Fruit fly (Drosophila melanogaster) whole organism, wandering third instar larva: Measurements from ENCODE around the gene ATPsynGL.

Experiments
- CG32264 ChIP-seq: fragments of 200-800 bp; sonication (Bioruptor generic); optimal IDR thresholded peaks from 2 replicates; lab custom pipeline; 2016; ENCODE audit warnings: missing biosample characterization, missing genetic modification characterization
- CG9705 ChIP-seq: fragments of 200-800 bp; sonication (Bioruptor generic); optimal IDR thresholded peaks from 2 replicates; lab custom pipeline; 2018; ENCODE audit warnings: missing biosample characterization, mild to moderate bottlenecking, missing genetic modification characterization
- Dfd ChIP-seq: fragments of >200 bp; optimal IDR thresholded peaks from 2 replicates; lab custom pipeline; 2017; ENCODE audit warnings: missing biosample characterization, missing genetic modification characterization
- Dif ChIP-seq: fragments of 200-275, 200-300 bp; sonication (Bioruptor generic); optimal IDR thresholded peaks from 2 replicates; lab custom pipeline; 2018; ENCODE audit warnings: missing biosample characterization, missing genetic modification characterization; ENCODE audit not compliant: partially characterized antibody
- GATAd ChIP-seq: sonication (Bioruptor generic); optimal IDR thresholded peaks from 2 replicates; lab custom pipeline; 2016; ENCODE audit warnings: missing biosample characterization, missing genetic modification characterization
- HLH106 ChIP-seq: fragments of 200-800 bp; optimal IDR thresholded peaks from 3 replicates; lab custom pipeline; 2019; ENCODE audit warnings: missing biosample characterization, mild to moderate bottlenecking, missing genetic modification characterization, moderate library complexity
- Hr78 ChIP-seq: fragments of >200 bp; optimal IDR thresholded peaks from 2 replicates; lab custom pipeline; 2017; ENCODE audit warnings: missing biosample characterization, missing genetic modification characterization
- Hr83 ChIP-seq: fragments of 200-300 bp; sonication (Bioruptor generic); optimal IDR thresholded peaks from 2 replicates; lab custom pipeline; 2016; ENCODE audit warnings: missing biosample characterization, mild to moderate bottlenecking, missing genetic modification characterization, moderate library complexity; ENCODE audit not compliant: poor library complexity, severe bottlenecking
- Mio ChIP-seq: sonication (Bioruptor generic); optimal IDR thresholded peaks from 2 replicates; lab custom pipeline; 2016; ENCODE audit warnings: missing biosample characterization, missing genetic modification characterization
- Myc ChIP-seq: fragments of >200 bp; optimal IDR thresholded peaks from 2 replicates; lab custom pipeline; 2017
- N ChIP-seq: fragments of >200 bp; optimal IDR thresholded peaks from 2 replicates; lab custom pipeline; 2018; ENCODE audit warnings: missing biosample characterization, missing external identifiers, missing genetic modification characterization
- OdsH ChIP-seq: fragments of 200-800 bp; sonication (Bioruptor generic); optimal IDR thresholded peaks from 2 replicates; lab custom pipeline; 2016; ENCODE audit warnings: missing biosample characterization, mild to moderate bottlenecking, missing genetic modification characterization
- Rel ChIP-seq, 2 experiments: fragments of 200-800 bp; sonication (Bioruptor generic) in 1 of 2; optimal IDR thresholded peaks; 2 replicates in 1 of 2; 3 replicates in 1 of 2; lab custom pipeline; 2016 to 2019; ENCODE audit warnings: mild to moderate bottlenecking in 2 of 2, missing biosample characterization in 2 of 2, missing genetic modification characterization in 2 of 2, moderate library complexity in 1 of 2
- Vsx2 ChIP-seq: fragments of 200-300, 225-300 bp; sonication (Bioruptor generic); optimal IDR thresholded peaks from 2 replicates; lab custom pipeline; 2018; ENCODE audit warnings: missing biosample characterization, missing genetic modification characterization; ENCODE audit not compliant: partially characterized antibody
- br ChIP-seq: fragments of 200-800 bp; sonication (Bioruptor generic); optimal IDR thresholded peaks from 2 replicates; lab custom pipeline; 2016; ENCODE audit warnings: missing biosample characterization, missing genetic modification characterization
- dl ChIP-seq, 2 experiments: fragments of 175-275, 200-275 bp in 1 of 2; fragments of 200-275 bp in 1 of 2; sonication (Bioruptor generic); optimal IDR thresholded peaks; lab custom pipeline; 2018; ENCODE audit warnings: mild to moderate bottlenecking in 2 of 2, missing biosample characterization in 2 of 2, missing genetic modification characterization in 2 of 2, moderate library complexity in 2 of 2; ENCODE audit not compliant: partially characterized antibody in 2 of 2, insufficient read depth in 1 of 2
- dmrt93B ChIP-seq: fragments of 200-800 bp; sonication (Bioruptor generic); optimal IDR thresholded peaks from 2 replicates; lab custom pipeline; 2018; ENCODE audit warnings: missing biosample characterization, mild to moderate bottlenecking, missing genetic modification characterization
- dsf ChIP-seq: sonication (Bioruptor generic); optimal IDR thresholded peaks from 2 replicates; lab custom pipeline; 2016; ENCODE audit warnings: missing biosample characterization, missing genetic modification characterization, borderline replicate concordance
- ey ChIP-seq: fragments of 200-800 bp; sonication (Bioruptor generic); optimal IDR thresholded peaks from 2 replicates; lab custom pipeline; 2016; ENCODE audit warnings: missing biosample characterization, missing genetic modification characterization
- foxo ChIP-seq, 2 experiments: fragments of 200-800 bp; sonication (Bioruptor generic); optimal IDR thresholded peaks; 2 replicates in 1 of 2; 3 replicates in 1 of 2; lab custom pipeline; 2016 to 2017; ENCODE audit warnings: missing biosample characterization in 2 of 2, missing genetic modification characterization in 2 of 2
- fru ChIP-seq: fragments of 200-800 bp; sonication (Bioruptor generic); optimal IDR thresholded peaks from 3 replicates; lab custom pipeline; 2016; ENCODE audit warnings: missing biosample characterization, mild to moderate bottlenecking, missing genetic modification characterization
- h ChIP-seq: fragments of 200-800 bp; sonication (Bioruptor generic); optimal IDR thresholded peaks from 3 replicates; lab custom pipeline; 2016; ENCODE audit warnings: missing biosample characterization, mild to moderate bottlenecking, missing genetic modification characterization
- lola ChIP-seq: fragments of >200 bp; optimal IDR thresholded peaks from 2 replicates; lab custom pipeline; 2017; ENCODE audit warnings: missing biosample characterization, missing genetic modification characterization
- pan ChIP-seq: fragments of >200 bp; optimal IDR thresholded peaks from 2 replicates; lab custom pipeline; 2017
- psq ChIP-seq: fragments of 200-800 bp; sonication (Bioruptor generic); optimal IDR thresholded peaks from 3 replicates; lab custom pipeline; 2017; ENCODE audit warnings: missing biosample characterization, mild to moderate bottlenecking, missing genetic modification characterization, moderate library complexity
- rgr ChIP-seq: fragments of 200-800 bp; sonication (Bioruptor generic); optimal IDR thresholded peaks from 3 replicates; lab custom pipeline; 2016; ENCODE audit warnings: missing biosample characterization, mild to moderate bottlenecking, missing genetic modification characterization
- sage ChIP-seq: fragments of 200-800 bp; sonication (Bioruptor generic); optimal IDR thresholded peaks from 2 replicates; lab custom pipeline; 2016; ENCODE audit warnings: missing biosample characterization, mild to moderate bottlenecking, missing genetic modification characterization
- sv ChIP-seq: fragments of 200-800 bp; sonication (Bioruptor generic); optimal IDR thresholded peaks from 3 replicates; lab custom pipeline; 2016; ENCODE audit warnings: missing biosample characterization, missing genetic modification characterization
- tai ChIP-seq: sonication (Bioruptor generic); optimal IDR thresholded peaks from 2 replicates; lab custom pipeline; 2016; ENCODE audit warnings: missing biosample characterization, missing genetic modification characterization
- usp ChIP-seq: fragments of >200 bp; optimal IDR thresholded peaks from 2 replicates; lab custom pipeline; 2017; ENCODE audit warnings: missing biosample characterization, missing genetic modification characterization
- woc ChIP-seq: sonication (Bioruptor generic); optimal IDR thresholded peaks from 2 replicates; lab custom pipeline; 2016; ENCODE audit warnings: missing biosample characterization, mild to moderate bottlenecking, missing genetic modification characterization

ATPsynGL gene

dm6 chr2L:7719387-7719786 is 27.7 kb upstream of the ATPsynGL start, which contains the start of gene CG13793:
CG13793 (minus strand) TSS chr2L:7719487.
- no peak for TF ChIP-seq sv
- no peak for TF ChIP-seq HLH106 (tag; lab: Kevin White, UChicago)
- TF ChIP-seq rgr: no peak
- no peak for TF ChIP-seq tai (GFP tag; lab: Kevin White, UChicago)
- TF ChIP-seq dl (GFP tag; optimal IDR thresholded peaks at IDR 0.05; lab: Kevin White, UChicago; ENCODE audit: insufficient read depth in 1 of 2, partially characterized antibody in 2 of 2): no peak
- TF ChIP-seq Dfd (GFP tag; lab: Kevin White, UChicago): no peak
- TF ChIP-seq dsf (GFP tag; lab: Kevin White, UChicago): no peak
- TF ChIP-seq OdsH: no peak
- TF ChIP-seq GATAd (GFP tag; lab: Kevin White, UChicago): no peak
- TF ChIP-seq Rel (GFP tag; optimal IDR thresholded peaks at IDR 0.05; lab: Kevin White, UChicago): no peak
- no peak for TF ChIP-seq Rel (tag; optimal IDR thresholded peaks at IDR 0.05; lab: Kevin White, UChicago)
- TF ChIP-seq ey (GFP tag; lab: Kevin White, UChicago): no peak

dm6 chr2L:7722102-7722501 is 25.0 kb upstream of the ATPsynGL start:
- TF ChIP-seq Dfd (GFP tag; lab: Kevin White, UChicago) (peak; percentile 69), psq (GFP tag; lab: Kevin White, UChicago) (no peak)
- TF ChIP-seq, all 38 proteins: peak for 1

DNA sequence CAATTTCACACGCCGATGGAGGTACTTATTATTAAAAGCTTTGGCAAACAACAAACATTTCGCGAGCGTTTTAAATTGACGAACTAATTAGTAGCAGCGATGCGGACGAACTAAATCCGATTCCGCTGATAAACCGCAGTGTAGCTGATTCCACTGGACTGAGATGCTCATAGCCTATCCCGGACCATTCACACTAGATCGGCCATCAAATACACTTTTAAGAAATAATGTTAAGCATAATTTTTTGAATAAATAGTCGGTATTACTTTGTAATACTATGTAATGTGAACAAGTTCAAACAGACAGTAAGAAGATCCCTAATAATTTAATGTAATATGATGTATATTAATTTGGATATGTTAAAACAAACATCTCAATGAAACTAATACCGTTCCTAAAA is 24.4 kb upstream of the ATPsynGL start, which contains the start of gene CG13794:
Gene CG13794, minus strand, starts transcription at position 101 of the 400 bp plus-strand sequence.
- TF ChIP-seq N (GFP tag; lab: Kevin White, UChicago): no peak
- TF ChIP-seq Hr83 (GFP tag; lab: Kevin White, UChicago): no peak
- TF ChIP-seq usp (GFP tag; lab: Kevin White, UChicago): no peak
- TF ChIP-seq fru (GFP tag; lab: Kevin White, UChicago): no peak
- TF ChIP-seq CG32264: no peak
- TF ChIP-seq CG9705 (GFP tag; lab: Kevin White, UChicago): no peak
- TF ChIP-seq dmrt93B (GFP tag; lab: Kevin White, UChicago): no peak
- TF ChIP-seq lola (GFP tag; lab: Kevin White, UChicago): no peak
- no peak for TF ChIP-seq Myc (lab: Kevin White, UChicago)
- no peak for TF ChIP-seq Mio
- no peak for TF ChIP-seq h (GFP tag; lab: Kevin White, UChicago)
- no peak for TF ChIP-seq pan
- TF ChIP-seq Vsx2 (GFP tag; lab: Kevin White, UChicago): no peak
- no peak for TF ChIP-seq ey (GFP tag; lab: Kevin White, UChicago)
- TF ChIP-seq Hr78 (GFP tag; lab: Kevin White, UChicago): no peak
- TF ChIP-seq OdsH: no peak
- TF ChIP-seq Dif (GFP tag; lab: Kevin White, UChicago): no peak
- TF ChIP-seq woc: no peak
- no peak for TF ChIP-seq dsf (GFP tag; lab: Kevin White, UChicago)
- TF ChIP-seq Rel (GFP tag; optimal IDR thresholded peaks at IDR 0.05; lab: Kevin White, UChicago): no peak
- no peak for TF ChIP-seq Rel (tag; optimal IDR thresholded peaks at IDR 0.05; lab: Kevin White, UChicago)
- TF ChIP-seq, all 38 proteins: peak for 0

dm6 chr2L:7726268-7726997 is 20.6 kb upstream of the ATPsynGL start, which contains the start of gene CG13795:
CG13795 (minus strand) TSS chr2L:7726298.
- no peak for TF ChIP-seq CG32264
- no peak for TF ChIP-seq sage (GFP tag; lab: Kevin White, UChicago)
- TF ChIP-seq CG9705 (GFP tag; lab: Kevin White, UChicago): no peak
- TF ChIP-seq fru (GFP tag; lab: Kevin White, UChicago): peak; percentile 43
- no peak for TF ChIP-seq Myc (lab: Kevin White, UChicago)
- TF ChIP-seq ey (GFP tag; lab: Kevin White, UChicago): peak; percentile 24
- TF ChIP-seq Dfd (GFP tag; lab: Kevin White, UChicago): no peak
- no peak for TF ChIP-seq Hr83 (GFP tag; lab: Kevin White, UChicago)
- no peak for TF ChIP-seq Rel (GFP tag; optimal IDR thresholded peaks at IDR 0.05; lab: Kevin White, UChicago)
- TF ChIP-seq Rel (tag; optimal IDR thresholded peaks at IDR 0.05; lab: Kevin White, UChicago): peak; percentile 95
- TF ChIP-seq sv: no peak
- no peak for TF ChIP-seq Mio
- no peak for TF ChIP-seq woc
- peak; percentile 48 for TF ChIP-seq rgr
- TF ChIP-seq foxo (GFP tag; optimal IDR thresholded peaks at IDR 0.05; lab: Kevin White, UChicago): no peak
- TF ChIP-seq Dif (GFP tag; lab: Kevin White, UChicago): no peak
- TF ChIP-seq dl (GFP tag; optimal IDR thresholded peaks at IDR 0.05; lab: Kevin White, UChicago; ENCODE audit: insufficient read depth in 1 of 2, partially characterized antibody in 2 of 2): no peak
- peak; percentile 28 for TF ChIP-seq h (GFP tag; lab: Kevin White, UChicago)
- peak; percentile 28 for TF ChIP-seq br (GFP tag; lab: Kevin White, UChicago)
